Fruit fly (Drosophila melanogaster) whole organism, pupa: ENCODE measurements around the gene sdk.
A peak's percentile ranks its signal among the peaks of the same experiment; 100 is the strongest.

Experiments used
- CG10348 ChIP-seq: fragments of 200-800 bp; sonication (Bioruptor generic); IDR thresholded peaks from 2 replicates; pipeline ENCODE4 v1.3.6; 2022; ENCODE audit warnings: missing biosample characterization, missing genetic modification characterization
- CG12605 ChIP-seq: fragments of 200-800 bp; sonication (Bioruptor generic); IDR thresholded peaks from 2 replicates; pipeline ENCODE4 v1.3.6; 2022; ENCODE audit warnings: missing biosample characterization, missing genetic modification characterization
- CG13204 ChIP-seq: fragments of 200-800 bp; sonication (Bioruptor generic); optimal IDR thresholded peaks from 2 replicates; lab custom pipeline; 2018; ENCODE audit warnings: missing biosample characterization, mild to moderate bottlenecking, missing genetic modification characterization, moderate library complexity
- CG14655 ChIP-seq: fragments of 200-800 bp; sonication (Bioruptor generic); optimal IDR thresholded peaks from 3 replicates; lab custom pipeline; 2017; ENCODE audit warnings: mild to moderate bottlenecking, missing biosample characterization, missing genetic modification reagents, missing genetic modification characterization
- CG15710 ChIP-seq: fragments of 200-800 bp; sonication (Bioruptor generic); optimal IDR thresholded peaks from 2 replicates; lab custom pipeline; 2018; ENCODE audit warnings: missing biosample characterization, mild to moderate bottlenecking, missing genetic modification characterization, moderate library complexity
- CG17806 ChIP-seq: fragments of 200-800 bp; sonication (Bioruptor generic); optimal IDR thresholded peaks from 2 replicates; lab custom pipeline; 2018; ENCODE audit warnings: missing biosample characterization, mild to moderate bottlenecking, missing genetic modification characterization, moderate library complexity
- CG32121 ChIP-seq: fragments of 200-800 bp; sonication (Bioruptor generic); IDR thresholded peaks from 2 replicates; pipeline ENCODE4 v1.3.6; 2022; ENCODE audit warnings: missing biosample characterization, missing genetic modification characterization
- CG34367 ChIP-seq: fragments of 200-800 bp; sonication (Bioruptor generic); optimal IDR thresholded peaks from 2 replicates; lab custom pipeline; 2018; ENCODE audit warnings: missing biosample characterization, mild to moderate bottlenecking, missing genetic modification characterization
- CG4496 ChIP-seq: fragments of 200-800 bp; sonication (Bioruptor generic); IDR thresholded peaks from 3 replicates; pipeline ENCODE4 v1.3.6; 2022; ENCODE audit warnings: missing biosample characterization, missing genetic modification characterization
- CG8159 ChIP-seq: fragments of 200-800 bp; sonication (Bioruptor generic); optimal IDR thresholded peaks from 3 replicates; lab custom pipeline; 2018; ENCODE audit warnings: missing biosample characterization, mild to moderate bottlenecking, missing genetic modification characterization, moderate library complexity
- CG8301 ChIP-seq: fragments of 200-800 bp; sonication (Bioruptor generic); optimal IDR thresholded peaks from 2 replicates; lab custom pipeline; 2018; ENCODE audit warnings: missing biosample characterization, mild to moderate bottlenecking, missing genetic modification characterization
- CG9948 ChIP-seq: fragments of 200-800 bp; sonication (Bioruptor generic); optimal IDR thresholded peaks from 2 replicates; lab custom pipeline; 2018; ENCODE audit warnings: missing biosample characterization, mild to moderate bottlenecking, missing genetic modification characterization, moderate library complexity
- D1 ChIP-seq: fragments of 200-800 bp; sonication (Bioruptor generic); optimal IDR thresholded peaks from 2 replicates; lab custom pipeline; 2018; ENCODE audit warnings: missing biosample characterization, mild to moderate bottlenecking, missing genetic modification characterization, moderate library complexity
- EcR ChIP-seq: fragments of 200-800 bp; sonication (Bioruptor generic); optimal IDR thresholded peaks from 3 replicates; lab custom pipeline; 2019; ENCODE audit warnings: missing biosample characterization, missing genetic modification characterization, mild to moderate bottlenecking, moderate library complexity, missing genetic modification reagents
- Ets98B ChIP-seq: fragments of 200-800 bp; sonication (Bioruptor generic); IDR thresholded peaks from 2 replicates; pipeline ENCODE4 v1.3.6; 2022; ENCODE audit warnings: missing biosample characterization, missing genetic modification characterization
- Pif1A ChIP-seq: fragments of 200-800 bp; sonication (Bioruptor generic); optimal IDR thresholded peaks from 3 replicates; lab custom pipeline; 2016; ENCODE audit warnings: missing biosample characterization, missing genetic modification characterization
- Pif1B ChIP-seq: fragments of 200-800 bp; sonication (Bioruptor generic); optimal IDR thresholded peaks from 3 replicates; lab custom pipeline; 2016; ENCODE audit warnings: missing biosample characterization, missing genetic modification characterization
- Snoo ChIP-seq: fragments of 200-800 bp; sonication (Bioruptor generic); optimal IDR thresholded peaks from 3 replicates; lab custom pipeline; 2017; ENCODE audit warnings: missing biosample characterization, mild to moderate bottlenecking, missing genetic modification characterization, inconsistent platforms
- fd96Ca ChIP-seq: fragments of 200-800 bp; sonication (Bioruptor generic); IDR thresholded peaks from 3 replicates; pipeline ENCODE4 v1.3.6; 2022; ENCODE audit warnings: missing biosample characterization, missing genetic modification characterization
- gl ChIP-seq: fragments of 200-800 bp; sonication (Bioruptor generic); optimal IDR thresholded peaks from 2 replicates; lab custom pipeline; 2018; ENCODE audit warnings: missing biosample characterization, mild to moderate bottlenecking, missing genetic modification characterization
- rn ChIP-seq: fragments of 200-800 bp; sonication (Bioruptor generic); IDR thresholded peaks from 2 replicates; pipeline ENCODE4 v1.3.6; 2022; ENCODE audit warnings: missing biosample characterization, missing genetic modification characterization

sdk gene

dm6 chrX:784456-784855 lies 97.8 kb downstream of the sdk start, which contains the start of gene tw:
Gene tw, plus strand, starts transcription at chrX:784746.
- TF ChIP-seq CG34367: no peak
- no peak for TF ChIP-seq CG4496 (GFP tag; lab: Robert Waterston, UW)

dm6 chrX:790039-790597 lies 103.5 kb downstream of the sdk start, which contains the start of gene CG13360:
Gene CG13360, minus strand, starts transcription at chrX:790089.
- TF ChIP-seq CG8159 (tag; lab: Kevin White, UChicago): no peak
- no peak for TF ChIP-seq CG32121 (GFP tag; lab: Robert Waterston, UW)
- no peak for TF ChIP-seq CG17806
- no peak for TF ChIP-seq Pif1A (GFP tag; lab: Kevin White, UChicago)
- no peak for TF ChIP-seq CG8301 (tag; lab: Kevin White, UChicago)
- no peak for TF ChIP-seq rn (GFP tag; lab: Robert Waterston, UW)
- TF ChIP-seq EcR (GFP tag; lab: Kevin White, UChicago): no peak
- no peak for TF ChIP-seq CG9948 (tag; lab: Kevin White, UChicago)
- TF ChIP-seq CG34367: no peak
- no peak for TF ChIP-seq CG10348 (GFP tag; lab: Robert Waterston, UW)
- TF ChIP-seq Pif1B (GFP tag; lab: Kevin White, UChicago): no peak
- TF ChIP-seq CG15710: no peak
- TF ChIP-seq CG4496 (GFP tag; lab: Robert Waterston, UW): no peak
- no peak for TF ChIP-seq Ets98B
- TF ChIP-seq CG14655 (GFP tag; lab: Kevin White, UChicago): no peak
- no peak for TF ChIP-seq CG12605 (GFP tag; lab: Robert Waterston, UW)

- no peak for TF ChIP-seq D1
- no peak for TF ChIP-seq CG8301 (tag; lab: Kevin White, UChicago)
- TF ChIP-seq CG4496 (GFP tag; lab: Robert Waterston, UW): no peak
- no peak for TF ChIP-seq CG10348 (GFP tag; lab: Robert Waterston, UW)
- TF ChIP-seq Snoo (tag; lab: Kevin White, UChicago): no peak
- no peak for TF ChIP-seq Ets98B
- no peak for TF ChIP-seq rn (GFP tag; lab: Robert Waterston, UW)
- TF ChIP-seq fd96Ca (GFP tag; lab: Robert Waterston, UW): no peak
- TF ChIP-seq CG12605 (GFP tag; lab: Robert Waterston, UW): no peak
- no peak for TF ChIP-seq EcR (GFP tag; lab: Kevin White, UChicago)
- TF ChIP-seq, all 21 proteins: peak for 0
These were observed 106.3 kb downstream of the sdk start, which contains the start of gene CG16989 for dm6 chrX:792923-793322. Gene CG16989, plus strand, starts transcription at chrX:793147.

dm6 chrX:796397-796989 lies 109.9 kb downstream of the sdk start:
- TF ChIP-seq Pif1B (GFP tag; lab: Kevin White, UChicago) (no peak), CG9948 (tag; lab: Kevin White, UChicago) (no peak), Ets98B (peak; percentile 33; the same call in 1 of the 2 replicates), CG32121 (GFP tag; lab: Robert Waterston, UW) (0 out of 2 replicates have a peak, but pooled peaks have one; percentile 14), CG14655 (GFP tag; lab: Kevin White, UChicago) (no peak), EcR (GFP tag; lab: Kevin White, UChicago) (peak; percentile 53), D1 (no peak), CG13204 (GFP tag; lab: Kevin White, UChicago) (peak; percentile 6), CG34367 (no peak), CG8301 (tag; lab: Kevin White, UChicago) (no peak), CG8159 (tag; lab: Kevin White, UChicago) (no peak), CG12605 (GFP tag; lab: Robert Waterston, UW) (no peak), Pif1A (GFP tag; lab: Kevin White, UChicago) (no peak), CG15710 (no peak), Snoo (tag; lab: Kevin White, UChicago) (peak; percentile 5), CG17806 (no peak), CG4496 (GFP tag; lab: Robert Waterston, UW) (no peak), gl (tag; lab: Kevin White, UChicago) (no peak), fd96Ca (GFP tag; lab: Robert Waterston, UW) (0 out of 3 replicates have a peak, but pooled peaks have one; percentile 58), rn (GFP tag; lab: Robert Waterston, UW) (no peak), CG10348 (GFP tag; lab: Robert Waterston, UW) (no peak)
